Worm (Caenorhabditis elegans) whole organism, mixed stage, embryonic: Measurements from ENCODE around the gene C15H7.4.

ENCODE experiments used
- elt-1 ChIP-seq: sonication (generic microtip); optimal IDR thresholded peaks from 2 replicates; lab custom pipeline; 2017; ENCODE audit warnings: missing genetic modification characterization, mild to moderate bottlenecking, missing compliant biosample characterization, antibody characterized with exemption, moderate library complexity, borderline replicate concordance; ENCODE audit not compliant: insufficient read depth
- flh-1 ChIP-seq: fragments of 200-800 bp; sonication (Bioruptor generic); optimal IDR thresholded peaks from 2 replicates; lab custom pipeline; 2018; ENCODE audit warnings: mild to moderate bottlenecking, missing genetic modification characterization, moderate library complexity, missing compliant biosample characterization
- mab-5 ChIP-seq: fragments of 150-350 bp; optimal IDR thresholded peaks from 2 replicates; lab custom pipeline; 2014; ENCODE audit warnings: missing biosample characterization, missing genetic modification characterization
- nhr-237 ChIP-seq: fragments of 150-350 bp; optimal IDR thresholded peaks from 2 replicates; lab custom pipeline; 2014; ENCODE audit warnings: missing biosample characterization, missing genetic modification characterization
- sptf-1 ChIP-seq: sonication (generic microtip); optimal IDR thresholded peaks from 2 replicates; lab custom pipeline; 2017; ENCODE audit warnings: mild to moderate bottlenecking, missing genetic modification characterization, moderate library complexity, missing compliant biosample characterization
- unc-62 ChIP-seq: fragments of 150-350 bp; optimal IDR thresholded peaks from 2 replicates; lab custom pipeline; 2014; ENCODE audit warnings: missing biosample characterization, missing genetic modification reagents, missing genetic modification characterization

ce11 chrIII:9667591-9668265 lies 12.0 kb upstream of the C15H7.4 start, which contains the start of gene C07A9.9:
- TF ChIP-seq unc-62 (GFP tag; lab: Kevin White, UChicago) = peak; percentile 20
- peak; percentile 75 for TF ChIP-seq sptf-1 (tag; lab: Kevin White, UChicago)
- TF ChIP-seq mab-5 (tag; lab: Kevin White, UChicago) = no peak
- no peak for TF ChIP-seq flh-1 (GFP tag; lab: Kevin White, UChicago)
- peak; percentile 20 for TF ChIP-seq nhr-237 (tag; lab: Kevin White, UChicago)
- peak; percentile 35 for TF ChIP-seq elt-1 (tag; lab: Kevin White, UChicago)
